Worm (Caenorhabditis elegans): ENCODE measurements around the gene unc-32.

unc-32 gene

DNA sequence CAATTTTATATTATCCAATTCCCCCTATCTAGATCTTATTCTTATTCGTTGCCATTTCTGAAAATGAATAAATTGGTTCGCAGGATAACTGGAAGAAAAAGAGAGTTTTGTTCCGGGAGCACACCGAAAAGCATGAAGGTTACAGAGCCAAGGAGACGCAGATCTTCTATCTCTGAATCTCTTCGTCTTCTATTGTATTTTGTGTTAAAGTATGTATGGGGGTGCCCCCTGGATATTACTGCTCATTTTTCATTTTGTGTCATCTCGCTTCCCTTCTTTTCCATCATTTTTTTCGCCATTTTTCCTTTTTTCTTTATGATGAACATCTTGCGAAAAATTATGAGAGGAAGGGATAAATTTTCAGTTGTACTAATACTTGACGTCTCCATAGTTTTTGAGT is 28.3 kb downstream of the unc-32 start:
- TF ChIP-seq unc-39 (tag; optimal IDR thresholded peaks at IDR 0.05) (no peak), lin-32 (GFP tag; optimal IDR thresholded peaks at IDR 0.05) (no peak), nhr-2 (tag; optimal IDR thresholded peaks at IDR 0.05) (no peak)

DNA sequence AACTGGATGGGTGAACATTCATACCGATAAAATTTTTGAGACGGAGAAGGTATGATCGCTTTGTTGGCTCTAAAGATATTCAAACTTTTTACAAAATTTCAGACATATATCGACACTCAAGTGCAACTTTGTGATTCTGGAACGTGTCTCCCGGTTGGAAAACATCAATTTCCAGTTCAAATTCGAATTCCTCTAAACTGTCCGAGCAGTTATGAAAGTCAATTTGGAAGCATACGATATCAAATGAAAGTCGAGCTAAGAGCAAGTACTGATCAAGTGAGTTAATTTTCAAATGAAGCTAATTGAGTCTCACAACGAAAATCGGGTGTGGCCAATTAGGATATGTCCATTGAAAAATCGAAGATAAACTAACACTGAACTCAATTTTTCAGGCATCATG is 29.0 kb downstream of the unc-32 start:
- TF ChIP-seq tbx-8 (GFP tag; optimal IDR thresholded peaks at IDR 0.05) (no peak), unc-39 (tag; optimal IDR thresholded peaks at IDR 0.05) (no peak), blmp-1 (tag; optimal IDR thresholded peaks at IDR 0.05) (no peak)

DNA sequence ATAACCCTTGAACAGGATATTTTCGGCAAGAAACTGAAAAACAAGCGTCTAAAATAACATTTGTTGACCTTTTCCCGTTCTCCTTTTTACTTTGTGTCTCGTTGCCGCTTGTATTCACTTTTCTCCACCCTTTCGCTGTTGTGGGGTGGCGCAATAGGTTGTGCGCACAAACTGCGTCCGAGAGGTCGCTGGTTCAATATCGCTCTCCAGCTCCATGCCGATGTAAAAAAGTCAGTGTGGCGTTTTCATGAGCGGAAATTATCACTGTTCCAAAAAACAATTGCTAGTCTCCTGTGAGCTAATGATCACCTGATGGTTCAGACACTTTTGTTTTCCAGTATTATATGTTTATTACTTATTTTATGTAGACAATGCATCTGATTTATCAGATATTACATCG is 32.2 kb downstream of the unc-32 start:
- TF ChIP-seq sem-2 (GFP tag; optimal IDR thresholded peaks at IDR 0.05), result peak; percentile 86
- TF ChIP-seq bed-3 (GFP tag; optimal IDR thresholded peaks at IDR 0.05), result peak; percentile 77
- no peak for TF ChIP-seq mab-5 (tag; optimal IDR thresholded peaks at IDR 0.05)
- TF ChIP-seq nhr-12 (tag; optimal IDR thresholded peaks at IDR 0.05), result no peak
- TF ChIP-seq sptf-1 (tag; optimal IDR thresholded peaks at IDR 0.05), result peak; percentile 96
- peak; percentile 66 for TF ChIP-seq unc-39 (tag; optimal IDR thresholded peaks at IDR 0.05)
- TF ChIP-seq ceh-43 (GFP tag; optimal IDR thresholded peaks at IDR 0.05), result peak; percentile 89
- TF ChIP-seq mls-2 (tag; optimal IDR thresholded peaks at IDR 0.05), result peak; percentile 97
- TF ChIP-seq ceh-39 (tag; optimal IDR thresholded peaks at IDR 0.05), result peak; percentile 31
- TF ChIP-seq nhr-28 (tag; optimal IDR thresholded peaks at IDR 0.05), result peak; percentile 50
- no peak for TF ChIP-seq ces-1 (GFP tag; optimal IDR thresholded peaks at IDR 0.05)
- peak; percentile 45 for TF ChIP-seq elt-3 (tag; optimal IDR thresholded peaks at IDR 0.05)
- peak; percentile 50 for TF ChIP-seq unc-62 (GFP tag; optimal IDR thresholded peaks at IDR 0.05)
- peak; percentile 96 for TF ChIP-seq M03D4.4 (tag; optimal IDR thresholded peaks at IDR 0.05)
- TF ChIP-seq tbx-8 (GFP tag; optimal IDR thresholded peaks at IDR 0.05), result peak; percentile 70
- TF ChIP-seq blmp-1 (tag; optimal IDR thresholded peaks at IDR 0.05), result no peak
- TF ChIP-seq ztf-11 (tag; optimal IDR thresholded peaks at IDR 0.05), result peak; percentile 42
- TF ChIP-seq elt-1 (tag; optimal IDR thresholded peaks at IDR 0.05; ENCODE audit: borderline replicate concordance, insufficient read depth), result peak; percentile 28
- TF ChIP-seq pha-4 (tag; optimal IDR thresholded peaks at IDR 0.05), result peak; percentile 69
- TF ChIP-seq mep-1 (tag; optimal IDR thresholded peaks at IDR 0.05), result no peak
- TF ChIP-seq zip-8 (tag; optimal IDR thresholded peaks at IDR 0.05), result peak; percentile 29
- TF ChIP-seq nhr-237 (tag; optimal IDR thresholded peaks at IDR 0.05), result peak; percentile 21
- TF ChIP-seq snpc-4 (tag; optimal IDR thresholded peaks at IDR 0.05), result no peak
- TF ChIP-seq nhr-76 (tag; optimal IDR thresholded peaks at IDR 0.05), result no peak
- peak; percentile 84 for TF ChIP-seq flh-1 (GFP tag; optimal IDR thresholded peaks at IDR 0.05)
- TF ChIP-seq nhr-2 (tag; optimal IDR thresholded peaks at IDR 0.05), result no peak
- peak; percentile 93 for TF ChIP-seq lin-32 (GFP tag; optimal IDR thresholded peaks at IDR 0.05)
- TF ChIP-seq hlh-1 (tag; optimal IDR thresholded peaks at IDR 0.05), result peak; percentile 62
- peak; percentile 17 for TF ChIP-seq lsy-2 (tag; optimal IDR thresholded peaks at IDR 0.05)
- peak; percentile 88 for TF ChIP-seq unc-120 (tag; optimal IDR thresholded peaks at IDR 0.05; ENCODE audit: poor library complexity, severe bottlenecking)
- TF ChIP-seq cnd-1 (tag; optimal IDR thresholded peaks at IDR 0.05), result peak; percentile 96
- peak; percentile 95 for TF ChIP-seq drap-1 (GFP tag; optimal IDR thresholded peaks at IDR 0.05)
- TF ChIP-seq lin-13 (tag; optimal IDR thresholded peaks at IDR 0.05), result peak; percentile 34
- TF ChIP-seq ham-2 (GFP tag; optimal IDR thresholded peaks at IDR 0.05), result peak; percentile 94
- peak; percentile 53 for TF ChIP-seq ceh-83 (GFP tag; optimal IDR thresholded peaks at IDR 0.05)

DNA sequence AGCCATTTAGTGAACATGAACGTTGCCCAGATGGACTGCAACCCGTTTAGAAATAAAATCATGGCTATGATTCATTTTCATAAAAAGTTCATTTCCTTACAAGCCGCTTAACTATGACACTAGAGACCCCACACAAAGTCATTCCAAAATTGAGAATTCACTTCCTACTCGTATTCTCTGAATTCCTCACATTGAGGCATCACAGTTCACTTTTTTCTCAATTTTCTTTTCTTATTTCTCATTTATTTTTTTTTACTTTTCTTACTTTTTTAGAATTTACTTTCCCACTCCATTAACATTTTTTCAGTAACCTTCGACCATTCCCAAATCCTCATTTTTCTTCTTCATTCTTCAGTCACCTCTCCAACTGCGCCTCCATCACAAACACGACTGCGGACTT is 38.9 kb downstream of the unc-32 start, which contains the start of gene dhrr-1:
Gene dhrr-1 (plus strand): TSS at position 301 of the 400 bp plus-strand sequence.
- TF ChIP-seq mep-1 (tag; optimal IDR thresholded peaks at IDR 0.05), result no peak
- TF ChIP-seq cnd-1 (tag; optimal IDR thresholded peaks at IDR 0.05), result no peak
- no peak for TF ChIP-seq nhr-12 (tag; optimal IDR thresholded peaks at IDR 0.05)
- no peak for TF ChIP-seq nhr-2 (tag; optimal IDR thresholded peaks at IDR 0.05)
- no peak for TF ChIP-seq unc-62 (GFP tag; optimal IDR thresholded peaks at IDR 0.05)
- no peak for TF ChIP-seq nhr-76 (tag; optimal IDR thresholded peaks at IDR 0.05)
- TF ChIP-seq mls-2 (tag; optimal IDR thresholded peaks at IDR 0.05), result no peak
- TF ChIP-seq lsy-2 (tag; optimal IDR thresholded peaks at IDR 0.05), result no peak
- TF ChIP-seq zip-8 (tag; optimal IDR thresholded peaks at IDR 0.05), result no peak
